Worm (Caenorhabditis elegans) whole organism, young adult: ENCODE data around the gene srf-3.

Experiments
- F10E7.11 ChIP-seq: sonication (generic microtip); optimal IDR thresholded peaks from 2 replicates; lab custom pipeline; 2017; ENCODE audit warnings: mild to moderate bottlenecking, missing genetic modification characterization, moderate library complexity, missing compliant biosample characterization
- F49E8.2 ChIP-seq: sonication (generic microtip); optimal IDR thresholded peaks from 3 replicates; lab custom pipeline; 2017; ENCODE audit warnings: missing genetic modification characterization, mild to moderate bottlenecking, missing compliant biosample characterization, antibody characterized with exemption, moderate library complexity; ENCODE audit not compliant: insufficient read depth
- ZK185.1 ChIP-seq: sonication (generic microtip); optimal IDR thresholded peaks from 2 replicates; lab custom pipeline; 2016; ENCODE audit warnings: mild to moderate bottlenecking, missing genetic modification characterization, missing compliant biosample characterization; ENCODE audit not compliant: poor library complexity, severe bottlenecking
- aptf-3 ChIP-seq: fragments of 200-800 bp; sonication (Bioruptor generic); IDR thresholded peaks from 2 replicates; pipeline ENCODE4 v1.3.6; 2022; ENCODE audit warnings: missing genetic modification characterization, missing compliant biosample characterization
- dpl-1 ChIP-seq: fragments of 150-350 bp; optimal IDR thresholded peaks from 2 replicates; lab custom pipeline; 2014; ENCODE audit warnings: missing biosample characterization, missing genetic modification reagents, missing genetic modification characterization
- efl-1 ChIP-seq: fragments of 150-350 bp; optimal IDR thresholded peaks from 2 replicates; lab custom pipeline; 2014; ENCODE audit warnings: missing biosample characterization, missing genetic modification reagents, missing genetic modification characterization
- lin-35 ChIP-seq, 3 experiments: fragments of 150-350 bp in 2 of 3; sonication (generic microtip) in 1 of 3; optimal IDR thresholded peaks; 2 replicates each; lab custom pipeline; 2014 to 2018; ENCODE audit warnings: missing biosample characterization in 3 of 3, missing genetic modification characterization in 3 of 3, missing genetic modification reagents in 3 of 3
- nhr-90 ChIP-seq: sonication (generic microtip); optimal IDR thresholded peaks from 2 replicates; lab custom pipeline; 2016; ENCODE audit warnings: missing genotype, mild to moderate bottlenecking, missing genetic modification characterization, missing compliant biosample characterization
- snpc-4 ChIP-seq, 5 experiments: fragments of 150-350 bp in 1 of 5; sonication (generic microtip) in 4 of 5; optimal IDR thresholded peaks; 2 replicates each; lab custom pipeline; 2014 to 2018; ENCODE audit warnings: missing genetic modification characterization in 5 of 5, missing biosample characterization in 3 of 5, antibody characterized with exemption in 2 of 5, mild to moderate bottlenecking in 2 of 5, missing compliant biosample characterization in 2 of 5, missing genotype in 2 of 5, moderate library complexity in 2 of 5, missing genetic modification reagents in 1 of 5
- unc-130 ChIP-seq: sonication (generic microtip); optimal IDR thresholded peaks from 2 replicates; lab custom pipeline; 2016; ENCODE audit warnings: missing genetic modification reagents, missing genetic modification characterization, missing compliant biosample characterization

DNA sequence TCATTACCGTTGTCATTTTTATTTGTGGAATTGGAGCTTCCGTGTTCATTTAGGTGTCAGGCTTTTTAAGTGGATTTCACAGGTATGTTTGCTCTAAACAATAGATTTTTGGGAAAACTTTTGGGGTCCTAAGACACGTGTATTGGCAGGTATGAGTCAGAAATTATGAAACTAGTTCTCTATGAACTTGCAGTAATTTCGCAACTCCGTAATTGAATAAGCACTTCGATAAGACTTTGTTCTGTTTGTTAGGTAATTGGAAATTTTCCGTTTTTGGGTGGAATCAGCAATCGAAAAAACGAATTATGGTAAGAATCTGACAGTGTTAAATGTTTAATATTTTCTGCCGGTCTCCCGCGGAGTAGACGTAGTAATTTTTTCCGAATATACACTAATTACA is 47.8 kb downstream of the srf-3 start:
- no peak for TF ChIP-seq unc-130
- no peak for TF ChIP-seq dpl-1 (GFP tag; lab: Kevin White, UChicago)
- no peak for TF ChIP-seq F49E8.2 (tag; lab: Kevin White, UChicago)
- TF ChIP-seq ZK185.1, result no peak
- no peak for TF ChIP-seq snpc-4 (GFP tag; optimal IDR thresholded peaks at IDR 0.05; lab: Kevin White, UChicago)
- TF ChIP-seq snpc-4 (tag; optimal IDR thresholded peaks at IDR 0.05; lab: Kevin White, UChicago), result no peak
- TF ChIP-seq lin-35 (GFP tag; optimal IDR thresholded peaks at IDR 0.05; lab: Kevin White, UChicago), result no peak
- TF ChIP-seq nhr-90 (tag; lab: Kevin White, UChicago), result no peak
- no peak for TF ChIP-seq F10E7.11 (tag; lab: Kevin White, UChicago)
- TF ChIP-seq efl-1 (GFP tag; lab: Kevin White, UChicago), result no peak
- TF ChIP-seq aptf-3 (GFP tag; lab: Robert Waterston, UW), result no peak
